Worm (Caenorhabditis elegans): ENCODE results near the gene cex-2.

DNA sequence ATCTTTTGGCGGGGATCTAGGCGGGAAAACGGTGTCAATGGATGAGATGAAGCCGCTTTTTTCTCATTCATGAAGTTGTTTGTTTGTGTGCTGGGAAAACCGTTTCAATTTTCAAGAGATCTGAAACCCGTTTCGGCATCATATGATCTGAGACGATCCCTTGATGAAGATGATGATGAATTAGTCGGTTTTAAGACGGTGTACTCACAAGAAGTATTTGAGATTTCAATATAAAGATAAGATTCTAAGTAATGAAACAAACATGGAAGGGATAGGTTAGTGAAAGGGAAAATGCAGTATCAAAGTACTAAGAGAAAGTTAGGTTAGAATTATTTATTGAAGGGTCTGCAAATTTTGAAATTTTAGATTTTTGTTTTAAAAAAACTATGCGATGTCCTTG lies 27.1 kb downstream of the cex-2 start:
- TF ChIP-seq pha-4 (tag; optimal IDR thresholded peaks at IDR 0.05) (no peak), blmp-1 (tag; optimal IDR thresholded peaks at IDR 0.05) (no peak), ces-1 (GFP tag; optimal IDR thresholded peaks at IDR 0.05) (no peak), drap-1 (GFP tag; optimal IDR thresholded peaks at IDR 0.05) (no peak), nhr-28 (tag; optimal IDR thresholded peaks at IDR 0.05) (no peak), sptf-1 (tag; optimal IDR thresholded peaks at IDR 0.05) (no peak), ham-2 (GFP tag; optimal IDR thresholded peaks at IDR 0.05) (no peak), ceh-83 (GFP tag; optimal IDR thresholded peaks at IDR 0.05) (no peak), nhr-237 (tag; optimal IDR thresholded peaks at IDR 0.05) (no peak), unc-62 (GFP tag; optimal IDR thresholded peaks at IDR 0.05) (no peak), mep-1 (tag; optimal IDR thresholded peaks at IDR 0.05) (no peak), lin-13 (tag; optimal IDR thresholded peaks at IDR 0.05) (no peak)
